Worm (Caenorhabditis elegans): ENCODE data around the gene F11C1.7.
A peak's percentile ranks its signal among the peaks of the same experiment; 100 is the strongest.

F11C1.7 gene

ce11 chrX:13038791-13039190 lies 49.6 kb downstream of the F11C1.7 start:
- TF ChIP-seq C34B4.2 (tag; optimal IDR thresholded peaks at IDR 0.05) (no peak), ets-5 (GFP tag; IDR thresholded peaks at IDR 0.05) (no peak), sptf-1 (tag; optimal IDR thresholded peaks at IDR 0.05) (no peak), nhr-71 (tag; optimal IDR thresholded peaks at IDR 0.05) (peak; percentile 19), vab-15 (tag; optimal IDR thresholded peaks at IDR 0.05) (no peak), nhr-90 (tag; optimal IDR thresholded peaks at IDR 0.05; ENCODE audit: poor library complexity) (peak; percentile 43), nhr-47 (tag; optimal IDR thresholded peaks at IDR 0.05) (peak; percentile 9), lsy-2 (tag; optimal IDR thresholded peaks at IDR 0.05) (peak in 1 of 2 experiments; percentile 38), sup-37 (GFP tag; optimal IDR thresholded peaks at IDR 0.05) (no peak), fos-1 (tag; optimal IDR thresholded peaks at IDR 0.05) (no peak), pax-3 (tag; optimal IDR thresholded peaks at IDR 0.05) (no peak), lin-35 (GFP tag; optimal IDR thresholded peaks at IDR 0.05) (peak in 1 of 2 experiments; percentile 51), lin-14 (GFP tag; optimal IDR thresholded peaks at IDR 0.05) (peak; percentile 7), lir-3 (tag; optimal IDR thresholded peaks at IDR 0.05; ENCODE audit: poor library complexity) (no peak), nhr-20 (tag; optimal IDR thresholded peaks at IDR 0.05) (peak; percentile 29), elt-2 (tag; optimal IDR thresholded peaks at IDR 0.05) (no peak), Y116A8C.19 (tag; optimal IDR thresholded peaks at IDR 0.05; ENCODE audit: borderline replicate concordance) (no peak), snu-23 (GFP tag; optimal IDR thresholded peaks at IDR 0.05) (peak; percentile 18), hlh-4 (tag; optimal IDR thresholded peaks at IDR 0.05) (no peak), nhr-11 (tag; optimal IDR thresholded peaks at IDR 0.05) (no peak), C16A3.4 (tag; optimal IDR thresholded peaks at IDR 0.05) (peak; percentile 19), nhr-19 (GFP tag; conservative IDR thresholded peaks at IDR 0.05) (0 out of 2 replicates have a peak, but pooled peaks have one; percentile 6), elt-3 (tag; optimal IDR thresholded peaks at IDR 0.05) (peak in 1 of 6 experiments; percentile 32), fkh-8 (tag; optimal IDR thresholded peaks at IDR 0.05) (no peak), efl-1 (optimal IDR thresholded peaks at IDR 0.05) (no peak), efl-1 (GFP tag; optimal IDR thresholded peaks at IDR 0.05 in 1 of 2) (peak in 1 of 2 experiments; percentile 85)

Data from whole organism, L1 larva.